Fruit fly (Drosophila melanogaster): Measurements from ENCODE around the gene CG42399.

The CG42399 gene

DNA sequence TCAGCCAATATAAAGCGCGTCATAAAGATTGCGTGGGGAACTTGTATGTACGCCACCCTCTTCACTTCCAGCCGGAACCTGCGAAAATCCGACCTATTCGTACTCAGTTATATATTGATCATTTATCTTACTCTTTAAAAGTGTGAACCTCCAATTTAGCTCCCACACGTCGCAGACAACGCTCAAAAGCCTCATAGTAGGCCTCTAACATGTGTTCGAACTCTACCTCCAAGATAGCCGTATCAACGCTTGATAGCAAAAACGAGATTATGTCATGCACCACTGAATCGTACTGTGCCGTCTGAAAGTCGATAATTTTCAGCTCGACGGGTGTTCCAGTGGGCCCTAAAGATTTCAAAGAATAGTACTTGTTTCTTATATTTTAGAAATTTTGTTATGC, 13.5 kb downstream of the CG42399 start:
- no peak for TF ChIP-seq CG10348 (GFP tag; IDR thresholded peaks at IDR 0.05)

DNA sequence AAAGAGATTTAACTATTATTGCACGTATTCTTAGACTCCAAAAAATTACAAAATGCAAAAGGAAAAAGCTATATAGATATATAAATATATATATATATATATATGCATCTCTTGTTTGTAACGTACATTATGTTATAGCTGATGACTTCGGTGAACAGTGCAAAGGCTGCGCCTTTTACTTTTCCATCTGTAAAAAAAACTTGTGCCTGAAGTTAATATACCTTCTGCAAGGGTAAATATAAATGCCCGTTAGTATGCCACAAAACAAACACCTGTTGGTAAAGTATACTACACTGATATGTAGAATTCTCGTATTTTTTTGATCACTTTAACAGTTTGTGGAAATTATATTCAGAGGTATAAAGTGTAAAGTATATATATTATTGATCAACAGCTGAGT, 15.0 kb downstream of the CG42399 start:
- no peak for TF ChIP-seq CG12605 (GFP tag; IDR thresholded peaks at IDR 0.05)
- no peak for TF ChIP-seq gl (tag; optimal IDR thresholded peaks at IDR 0.05)
- no peak for TF ChIP-seq CG4496 (GFP tag; IDR thresholded peaks at IDR 0.05)
- TF ChIP-seq CG34367 (tag; optimal IDR thresholded peaks at IDR 0.05): no peak
- no peak for TF ChIP-seq CG8301 (tag; optimal IDR thresholded peaks at IDR 0.05)
- no peak for TF ChIP-seq CG17806 (tag; optimal IDR thresholded peaks at IDR 0.05)
- no peak for TF ChIP-seq CG14655 (GFP tag; optimal IDR thresholded peaks at IDR 0.05)
- no peak for TF ChIP-seq Pif1A (GFP tag; optimal IDR thresholded peaks at IDR 0.05)

DNA sequence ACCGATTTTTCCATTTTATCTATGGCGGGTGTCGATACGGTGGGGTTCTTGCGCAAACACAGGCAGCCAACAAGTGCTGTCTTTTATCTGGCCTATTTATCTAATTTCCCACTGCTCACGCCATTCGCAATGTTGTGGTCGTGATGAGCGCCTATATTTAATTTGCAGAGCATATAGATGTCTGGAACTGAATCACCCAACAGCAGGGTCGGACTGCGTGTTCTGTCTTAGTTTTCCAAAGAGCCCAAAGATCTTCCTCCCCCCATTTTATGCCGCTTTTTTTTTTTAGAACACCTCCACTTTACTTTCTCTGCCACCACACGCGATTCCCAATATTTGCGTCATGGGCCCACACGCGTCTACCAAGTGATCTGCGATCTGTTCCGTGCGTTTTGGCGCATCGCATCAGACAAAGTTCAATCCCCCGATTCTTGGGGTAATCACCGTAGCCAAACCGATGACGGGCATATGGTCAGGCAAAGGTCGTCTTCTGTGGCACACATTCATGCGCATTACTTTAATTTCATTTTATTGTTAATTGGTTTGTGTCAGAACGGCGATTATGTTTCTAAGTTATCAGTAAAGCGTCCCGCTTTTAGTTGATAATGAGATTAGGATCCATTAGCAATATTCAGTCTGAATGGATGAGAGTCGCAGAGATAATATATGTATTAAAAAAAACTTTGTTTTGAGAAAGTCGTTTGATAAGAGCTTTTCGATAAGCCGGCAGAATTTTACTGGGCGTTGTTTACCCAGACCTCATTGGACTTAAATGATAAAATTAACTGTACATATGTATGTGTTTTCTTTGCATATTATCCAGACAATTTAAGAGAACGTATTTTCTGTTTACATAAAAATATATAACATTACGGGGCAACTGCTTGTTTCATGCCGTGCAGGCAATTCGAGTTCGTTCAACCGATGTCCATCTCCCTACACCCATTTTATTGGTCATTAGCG, 16.1 kb downstream of the CG42399 start:
- TF ChIP-seq Ets98B (GFP tag; IDR thresholded peaks at IDR 0.05) (no peak), EcR (GFP tag; optimal IDR thresholded peaks at IDR 0.05) (peak; percentile 14), Snoo (tag; optimal IDR thresholded peaks at IDR 0.05) (peak; percentile 40)

DNA sequence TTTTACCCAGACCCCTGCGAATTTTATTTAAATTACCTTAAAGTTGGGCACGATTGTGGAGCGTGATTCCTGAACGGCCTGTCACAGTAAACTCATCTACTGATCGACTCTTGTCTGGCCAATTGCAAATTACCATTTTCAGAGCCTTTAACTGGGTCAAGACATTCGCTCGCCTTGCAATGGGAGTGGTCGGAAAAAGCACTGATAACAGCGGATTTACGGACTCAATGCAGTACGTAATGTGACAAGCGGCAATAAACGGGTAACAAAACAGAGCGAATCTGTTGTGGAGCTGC, 17.0 kb downstream of the CG42399 start:
- TF ChIP-seq CG10348 (GFP tag; IDR thresholded peaks at IDR 0.05) (no peak), CG32121 (GFP tag; IDR thresholded peaks at IDR 0.05) (no peak), Ets98B (GFP tag; IDR thresholded peaks at IDR 0.05) (no peak), rn (GFP tag; IDR thresholded peaks at IDR 0.05) (no peak), Snoo (tag; optimal IDR thresholded peaks at IDR 0.05) (no peak), CG15710 (tag; optimal IDR thresholded peaks at IDR 0.05) (no peak)

DNA sequence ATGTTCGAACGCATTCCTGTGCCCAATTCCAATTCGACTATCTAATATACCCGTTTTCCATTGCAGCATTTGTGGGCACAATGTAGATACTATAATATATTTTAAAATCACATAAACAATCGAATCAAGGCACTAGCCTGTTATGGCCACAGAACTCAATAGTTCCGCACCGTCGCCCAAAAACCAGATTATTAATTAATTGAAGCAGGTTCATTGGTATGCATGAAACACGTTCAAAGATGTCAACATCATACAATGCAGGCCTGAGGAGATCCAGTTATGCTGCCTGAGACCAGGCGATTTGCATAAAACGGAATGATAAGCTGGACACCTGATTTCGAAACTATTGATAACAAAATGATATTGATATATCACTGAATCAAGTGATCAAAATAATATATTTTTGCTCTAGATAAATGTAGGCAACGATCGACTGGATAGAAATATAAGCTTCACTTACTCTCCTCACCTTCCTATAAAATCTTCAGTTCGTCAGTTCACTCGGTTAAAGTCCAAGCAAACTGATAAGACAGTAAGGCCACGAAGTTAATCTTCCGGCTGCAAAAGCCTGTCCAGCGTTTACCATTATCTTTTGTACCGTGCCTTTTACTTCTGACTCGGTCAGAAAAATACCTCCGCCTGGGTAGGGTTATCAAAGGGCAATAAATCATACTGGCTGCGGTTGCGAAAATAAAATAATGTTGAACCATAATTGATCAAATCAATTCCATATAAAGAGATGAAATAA, 17.5 kb downstream of the CG42399 start:
- TF ChIP-seq CG4496 (GFP tag; IDR thresholded peaks at IDR 0.05) (no peak), D1 (tag; optimal IDR thresholded peaks at IDR 0.05) (no peak), CG8301 (tag; optimal IDR thresholded peaks at IDR 0.05) (no peak), CG9948 (tag; optimal IDR thresholded peaks at IDR 0.05) (no peak), CG10348 (GFP tag; IDR thresholded peaks at IDR 0.05) (no peak), Pif1A (GFP tag; optimal IDR thresholded peaks at IDR 0.05) (peak; percentile 25), Pif1B (GFP tag; optimal IDR thresholded peaks at IDR 0.05) (no peak), CG15710 (tag; optimal IDR thresholded peaks at IDR 0.05) (no peak), CG14655 (GFP tag; optimal IDR thresholded peaks at IDR 0.05) (no peak), CG17806 (tag; optimal IDR thresholded peaks at IDR 0.05) (no peak), CG12605 (GFP tag; IDR thresholded peaks at IDR 0.05) (no peak), CG8159 (tag; optimal IDR thresholded peaks at IDR 0.05) (no peak), Snoo (tag; optimal IDR thresholded peaks at IDR 0.05) (no peak), CG13204 (GFP tag; optimal IDR thresholded peaks at IDR 0.05) (no peak), CG34367 (tag; optimal IDR thresholded peaks at IDR 0.05) (peak; percentile 3), gl (tag; optimal IDR thresholded peaks at IDR 0.05) (peak; percentile 17), CG32121 (GFP tag; IDR thresholded peaks at IDR 0.05) (no peak), EcR (GFP tag; optimal IDR thresholded peaks at IDR 0.05) (peak; percentile 41)

DNA sequence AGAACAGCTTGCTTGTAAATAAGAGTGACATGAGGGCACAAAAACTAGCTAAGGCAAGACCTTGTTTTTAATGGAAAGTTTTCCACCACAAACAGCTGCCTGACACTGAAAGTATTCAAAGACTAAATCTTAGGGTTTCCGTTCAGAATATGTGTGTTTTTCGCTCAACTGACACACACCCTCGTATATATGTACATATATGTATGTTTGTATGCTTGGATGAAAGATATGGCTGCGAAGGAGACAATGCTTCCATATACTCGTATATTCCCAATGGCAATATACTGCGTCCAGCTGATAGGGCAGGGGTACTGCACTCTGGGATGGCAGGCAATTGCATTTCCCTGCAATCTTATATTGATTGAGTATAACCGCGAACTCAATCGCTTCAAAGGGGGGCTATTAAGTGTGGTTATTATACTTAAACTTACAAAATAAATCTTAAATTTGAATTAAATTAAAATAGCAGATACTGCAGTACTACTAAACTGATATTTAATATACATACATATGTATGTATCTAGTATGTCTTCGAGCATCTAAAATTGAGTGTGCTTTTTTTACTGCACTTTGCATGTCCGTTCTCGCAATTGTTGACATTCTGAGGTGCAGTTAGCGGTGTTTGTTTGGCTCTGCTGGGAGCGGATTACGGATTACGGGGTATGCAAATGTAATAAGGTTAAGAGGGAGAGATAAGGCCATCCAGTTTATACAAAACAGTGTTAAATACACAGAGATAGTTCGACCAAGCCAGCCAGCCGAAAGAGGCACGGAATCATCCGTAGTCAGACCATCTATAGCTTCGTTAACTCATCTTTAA, 18.3 kb downstream of the CG42399 start:
- TF ChIP-seq Pif1A (GFP tag; optimal IDR thresholded peaks at IDR 0.05) (no peak), Ets98B (GFP tag; IDR thresholded peaks at IDR 0.05) (0 out of 2 replicates have a peak, but pooled peaks have one; percentile 33), CG14655 (GFP tag; optimal IDR thresholded peaks at IDR 0.05) (no peak), fd96Ca (GFP tag; IDR thresholded peaks at IDR 0.05) (peak; percentile 17; the same call in 1 of the 3 replicates), CG8301 (tag; optimal IDR thresholded peaks at IDR 0.05) (no peak), CG32121 (GFP tag; IDR thresholded peaks at IDR 0.05) (no peak), EcR (GFP tag; optimal IDR thresholded peaks at IDR 0.05) (peak; percentile 56), Pif1B (GFP tag; optimal IDR thresholded peaks at IDR 0.05) (no peak)
